Worm (Caenorhabditis elegans) whole organism, L4/young adult: ENCODE data around the gene H08J19.1.
A peak's percentile ranks its signal among the peaks of the same experiment; 100 is the strongest.

Experiments
- W03F9.2 ChIP-seq: fragments of 150-350 bp; optimal IDR thresholded peaks from 2 replicates; lab custom pipeline; 2014; ENCODE audit warnings: missing biosample characterization, missing genetic modification characterization
- dao-5 ChIP-seq: sonication (generic microtip); optimal IDR thresholded peaks from 2 replicates; lab custom pipeline; 2016; ENCODE audit warnings: missing genotype, missing genetic modification characterization, moderate library complexity, missing compliant biosample characterization
- him-1 ChIP-seq: sonication (generic microtip); optimal IDR thresholded peaks from 2 replicates; lab custom pipeline; 2016; ENCODE audit warnings: missing genotype, missing genetic modification reagents, missing genetic modification characterization, missing compliant biosample characterization

H08J19.1 gene

DNA sequence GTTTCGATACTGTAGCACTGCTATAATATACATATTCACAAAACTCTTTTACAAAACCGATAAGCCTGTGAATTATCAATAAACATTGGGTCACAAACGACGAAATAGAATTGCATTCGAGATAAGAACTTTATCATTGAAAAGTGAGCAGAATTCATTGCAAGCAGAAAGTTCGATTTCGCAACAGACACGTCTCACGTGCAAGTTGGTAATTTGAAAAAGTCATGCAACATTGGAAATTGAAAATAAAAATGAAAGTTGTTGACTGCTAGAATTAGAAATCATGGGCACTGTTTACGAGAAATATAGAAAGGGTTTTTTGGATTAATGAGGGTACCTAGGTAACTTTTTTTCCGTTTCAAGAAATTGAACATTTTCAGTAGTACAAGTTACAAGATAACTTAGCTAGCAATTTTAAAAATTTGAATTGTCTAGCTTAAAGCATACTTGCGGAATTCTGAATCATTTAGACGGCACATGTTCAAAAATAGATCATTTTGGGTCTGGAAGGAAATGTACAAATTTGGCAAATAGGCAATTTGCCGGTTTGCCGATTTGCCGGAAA lies 32.1 kb upstream of the H08J19.1 start:
- TF ChIP-seq W03F9.2 = peak; percentile 74
- no peak for TF ChIP-seq dao-5
- peak; percentile 10 for TF ChIP-seq him-1

DNA sequence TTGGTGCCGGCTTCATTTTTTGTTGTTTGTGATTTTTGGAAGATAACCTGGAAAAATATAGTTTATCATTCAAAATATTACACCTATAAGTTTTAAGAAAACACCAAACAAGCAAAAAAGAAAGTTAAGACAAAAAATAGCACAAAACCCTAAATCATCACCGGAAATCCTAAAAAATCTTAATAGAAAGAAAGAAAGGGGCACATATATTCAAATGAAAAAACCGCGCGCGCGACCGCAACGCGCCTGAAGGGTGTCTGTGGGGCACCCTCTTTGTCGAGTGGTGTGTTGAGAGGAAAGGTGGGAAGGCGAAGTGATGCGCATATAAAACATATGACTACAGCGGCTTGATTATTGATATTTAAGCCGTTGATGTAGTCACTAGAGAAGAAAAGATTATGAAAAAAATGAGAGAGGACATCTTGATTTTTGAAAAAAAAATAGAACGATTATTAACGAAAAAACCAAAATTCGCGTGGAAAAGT lies 29.0 kb upstream of the H08J19.1 start, which contains the start of gene K09E9.3:
TSS of gene K09E9.3 (minus strand) at position 51 of the 485 bp plus-strand sequence.
- TF ChIP-seq dao-5 (no peak), W03F9.2 (no peak), him-1 (no peak)

DNA sequence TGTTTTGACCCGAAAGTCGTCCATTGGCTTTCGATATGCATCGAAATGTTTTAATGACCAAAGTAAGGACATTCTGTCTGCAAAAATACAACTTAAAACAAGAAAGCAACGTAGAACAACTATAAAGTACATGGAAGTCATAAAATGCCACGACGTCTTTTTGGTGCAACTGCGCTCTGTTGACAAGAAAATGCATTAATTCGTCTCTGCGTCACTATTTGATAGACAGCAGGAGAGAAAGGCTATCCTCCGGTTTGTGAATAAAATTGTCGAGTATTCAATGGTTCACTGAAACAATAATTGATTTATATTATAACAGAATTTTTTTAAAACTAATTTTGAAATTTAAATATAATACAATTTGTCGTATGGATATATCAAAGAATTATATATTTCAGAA lies 26.3 kb upstream of the H08J19.1 start, which contains the start of gene ergi-3:
TSS of gene ergi-3 (minus strand) at position 311 of the 400 bp plus-strand sequence.
- TF ChIP-seq dao-5 (no peak), him-1 (no peak), W03F9.2 (peak; percentile 77)

DNA sequence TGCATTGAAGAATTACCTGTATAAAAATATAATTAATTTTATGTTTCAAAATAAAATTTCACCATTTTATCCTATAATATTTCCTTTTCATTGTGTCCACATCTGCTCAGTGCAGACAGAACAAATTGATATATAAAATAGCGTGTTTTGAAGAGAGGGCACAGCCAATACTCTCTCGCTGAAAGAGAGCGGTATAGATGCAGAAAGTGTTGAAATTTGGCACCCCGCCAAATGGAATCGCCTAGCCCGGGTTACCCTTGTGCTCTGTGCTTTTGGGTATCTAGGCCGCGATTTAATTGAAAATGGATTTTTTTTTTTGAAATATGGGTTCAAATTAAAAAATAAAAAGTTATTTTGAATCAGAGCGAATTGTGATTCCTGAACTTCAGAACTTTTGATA lies 25.6 kb upstream of the H08J19.1 start:
- TF ChIP-seq dao-5 = no peak
- no peak for TF ChIP-seq him-1
- no peak for TF ChIP-seq W03F9.2

DNA sequence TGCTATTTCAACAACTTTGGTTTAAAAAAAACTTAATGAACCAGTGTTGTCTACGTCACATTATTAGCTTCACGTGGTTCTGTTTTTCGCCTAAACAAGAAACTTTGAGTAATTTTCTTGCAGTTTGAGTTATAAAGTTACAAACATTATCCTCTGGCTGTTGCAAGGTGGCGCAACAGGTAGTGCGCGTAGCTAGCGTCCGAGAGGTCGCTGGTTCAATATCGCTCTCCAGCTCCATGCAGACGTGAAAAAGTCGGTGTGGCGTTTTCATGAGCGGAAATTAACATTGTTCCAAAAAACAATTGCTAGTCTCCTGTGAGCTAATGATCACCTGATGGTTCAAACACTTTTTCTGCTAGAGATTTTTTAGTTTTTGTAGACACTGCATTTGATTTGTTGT lies 23.5 kb upstream of the H08J19.1 start:
- TF ChIP-seq dao-5 (peak; percentile 45), him-1 (no peak)

DNA sequence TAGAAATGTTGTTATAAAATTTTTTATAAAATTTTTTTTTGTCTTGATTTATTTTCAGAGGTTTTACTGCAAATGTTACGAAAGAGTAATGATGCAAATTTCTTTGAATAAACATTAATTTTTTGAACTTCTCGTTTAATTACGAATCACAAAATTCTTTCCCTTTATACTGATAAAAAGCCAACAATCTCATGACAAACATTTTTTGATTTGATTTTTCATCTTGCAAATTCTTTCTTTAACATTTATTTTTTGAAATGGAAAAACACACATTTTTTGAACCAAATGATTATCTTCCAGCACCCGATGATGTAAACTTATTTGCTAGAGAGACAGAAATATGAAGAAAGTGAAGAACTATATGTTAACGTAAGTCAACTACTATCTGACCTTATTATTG lies 22.5 kb upstream of the H08J19.1 start, which contains the start of gene K09E9.1:
TSS of gene K09E9.1 (plus strand) at position 301 of the 400 bp plus-strand sequence.
- TF ChIP-seq dao-5 (no peak), him-1 (no peak)

DNA sequence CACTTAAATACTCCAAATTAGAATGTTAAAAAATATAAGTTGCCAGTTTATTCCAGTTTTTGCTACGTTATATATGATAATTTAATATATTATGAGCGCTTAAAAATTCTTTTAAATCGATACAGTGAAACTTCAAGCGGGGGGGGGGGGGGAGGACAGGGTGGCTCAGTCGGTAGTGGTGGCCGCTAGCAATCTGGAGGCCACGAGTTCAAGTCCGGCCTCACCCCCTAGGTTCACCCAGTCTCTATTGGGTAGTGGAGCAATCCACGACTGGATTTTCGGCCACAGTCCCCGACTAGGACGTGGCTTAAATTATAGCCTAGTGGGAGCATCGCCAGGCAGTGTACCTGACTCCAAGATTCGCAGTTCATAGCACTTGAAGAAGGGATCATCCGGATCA lies 21.7 kb upstream of the H08J19.1 start:
- TF ChIP-seq W03F9.2 (no peak), him-1 (no peak), dao-5 (no peak)

DNA sequence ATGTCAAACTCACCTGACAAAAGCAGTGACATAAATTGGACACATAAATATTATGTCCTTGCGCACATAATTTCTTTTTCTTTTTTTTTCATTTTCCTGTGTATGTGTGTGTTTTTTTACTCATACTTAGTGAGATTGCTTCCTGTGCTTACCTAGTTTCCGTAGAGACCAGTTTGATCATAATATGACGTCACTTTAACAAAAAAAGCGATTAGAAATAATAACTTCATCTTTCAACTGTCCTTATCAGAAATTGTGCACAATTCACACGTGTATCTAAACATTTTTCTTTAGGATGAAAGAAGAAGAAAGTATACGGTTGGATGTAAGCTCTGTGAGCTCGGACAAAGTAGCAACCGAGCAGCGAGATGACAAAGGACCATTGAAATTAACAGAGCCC lies 20.7 kb upstream of the H08J19.1 start:
- TF ChIP-seq dao-5 (no peak), W03F9.2 (no peak), him-1 (no peak)

DNA sequence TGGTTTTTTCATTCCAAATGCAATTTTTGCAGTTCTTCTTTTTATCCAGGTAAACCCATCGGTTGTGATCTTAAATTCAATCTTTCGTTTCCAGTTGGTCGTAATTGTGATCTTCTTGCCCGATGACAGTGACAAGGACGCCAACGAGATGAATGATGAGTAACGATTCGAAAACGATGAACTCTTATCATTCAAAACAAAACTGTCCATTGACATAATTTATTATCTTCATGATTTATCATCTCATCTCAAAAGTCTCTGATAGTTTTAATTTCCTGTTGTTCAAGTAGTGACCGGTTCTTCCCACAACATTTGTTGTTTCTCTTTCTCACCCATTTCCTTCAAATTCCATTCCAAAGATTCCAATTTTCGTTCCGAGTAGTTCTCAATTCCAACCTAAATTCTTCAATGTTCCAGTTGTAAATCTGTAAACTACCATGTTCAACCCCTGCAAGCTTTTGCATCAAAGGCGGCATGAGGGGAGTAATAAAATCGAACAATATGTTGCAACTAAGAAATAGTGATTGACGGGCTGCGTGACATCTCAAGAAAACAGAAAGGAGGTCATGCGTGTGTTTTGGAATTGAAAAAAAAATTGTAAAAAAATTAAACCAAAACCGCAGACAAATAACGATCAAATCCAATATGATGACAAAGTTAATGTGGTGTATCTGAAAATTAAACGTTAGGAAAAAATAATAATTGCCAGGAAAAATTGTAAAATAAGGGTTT lies 16.5 kb upstream of the H08J19.1 start:
- TF ChIP-seq W03F9.2 (no peak), dao-5 (no peak), him-1 (no peak)

DNA sequence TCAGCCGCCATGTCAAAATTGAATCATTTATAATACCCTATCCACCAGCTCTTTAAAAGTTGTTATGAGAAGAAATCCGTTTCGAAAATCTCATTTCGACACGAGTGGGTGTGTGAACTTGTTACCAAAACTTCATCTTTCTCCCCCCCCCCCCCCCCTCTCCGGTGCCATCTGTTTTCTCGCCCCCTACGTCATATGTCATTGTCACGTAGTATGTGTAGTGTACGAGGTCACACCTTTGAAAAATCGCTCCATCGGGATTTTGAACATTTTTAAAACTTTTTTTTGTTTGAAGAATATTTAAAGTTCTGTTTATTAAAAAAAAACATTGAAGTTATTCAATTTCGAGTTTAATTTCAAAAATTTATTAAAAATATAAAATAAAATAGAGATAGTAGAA lies 14.9 kb upstream of the H08J19.1 start:
- no peak for TF ChIP-seq dao-5
- TF ChIP-seq him-1 = no peak
- no peak for TF ChIP-seq W03F9.2

DNA sequence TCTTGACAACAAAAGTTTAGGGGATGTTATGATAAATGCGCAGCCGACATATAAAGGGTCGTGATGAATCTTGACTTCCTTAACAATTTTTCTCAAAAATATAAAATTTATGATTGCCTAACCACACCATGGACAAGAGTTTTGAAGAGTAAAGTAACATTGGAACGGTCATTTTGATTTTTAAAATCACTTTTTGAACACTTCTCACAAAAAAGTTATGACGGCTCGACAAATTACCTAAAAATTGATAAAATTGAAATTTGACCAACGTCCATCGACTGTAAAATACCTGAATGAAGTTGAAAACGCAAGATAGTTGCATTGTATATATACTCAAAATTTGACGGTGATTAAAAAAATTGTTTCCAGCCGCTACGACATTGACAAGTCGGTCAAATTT lies 13.8 kb upstream of the H08J19.1 start:
- no peak for TF ChIP-seq him-1
- TF ChIP-seq dao-5 = no peak
- TF ChIP-seq W03F9.2 = no peak

DNA sequence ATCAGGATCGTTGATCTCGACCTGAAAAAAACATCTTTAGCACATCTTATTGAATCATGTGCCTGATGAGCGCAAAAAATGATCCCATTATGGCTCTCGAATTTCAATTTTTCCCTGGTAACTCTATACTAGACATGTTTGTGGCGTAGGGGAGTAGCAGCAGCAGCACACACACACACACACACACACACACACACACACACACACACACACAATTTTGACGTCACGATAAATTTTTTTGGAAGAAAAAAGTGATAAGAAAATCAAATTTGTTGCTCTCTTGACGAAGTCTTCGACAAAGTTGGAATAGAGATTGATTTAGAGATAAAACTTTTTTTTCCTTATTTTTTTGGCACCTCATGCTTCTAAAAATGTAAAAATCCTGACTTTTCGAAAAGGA lies 13.1 kb upstream of the H08J19.1 start:
- TF ChIP-seq him-1 (no peak), dao-5 (no peak), W03F9.2 (no peak)

DNA sequence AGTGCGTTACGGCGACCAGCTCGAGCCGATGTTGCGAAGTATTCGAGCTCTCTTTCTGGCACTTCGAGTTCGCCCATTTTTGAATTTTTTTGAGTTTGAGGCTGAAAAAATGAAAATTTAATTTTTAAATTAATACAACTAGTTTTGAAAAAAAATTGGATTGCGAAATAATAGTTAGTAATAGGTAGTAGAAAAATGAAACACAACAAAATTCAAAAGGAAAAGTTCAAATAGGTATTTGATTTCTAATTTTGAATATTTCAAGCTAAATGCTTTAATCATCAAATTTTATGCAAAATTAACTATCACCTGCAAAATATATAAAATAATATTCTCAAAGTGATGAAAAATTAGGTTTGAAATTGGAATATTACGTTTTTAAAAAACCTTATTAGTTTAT lies 12.4 kb upstream of the H08J19.1 start, which contains the start of gene K09E9.4:
TSS of gene K09E9.4 (minus strand) at position 101 of the 400 bp plus-strand sequence.
- TF ChIP-seq dao-5 (no peak), him-1 (no peak), W03F9.2 (no peak)

DNA sequence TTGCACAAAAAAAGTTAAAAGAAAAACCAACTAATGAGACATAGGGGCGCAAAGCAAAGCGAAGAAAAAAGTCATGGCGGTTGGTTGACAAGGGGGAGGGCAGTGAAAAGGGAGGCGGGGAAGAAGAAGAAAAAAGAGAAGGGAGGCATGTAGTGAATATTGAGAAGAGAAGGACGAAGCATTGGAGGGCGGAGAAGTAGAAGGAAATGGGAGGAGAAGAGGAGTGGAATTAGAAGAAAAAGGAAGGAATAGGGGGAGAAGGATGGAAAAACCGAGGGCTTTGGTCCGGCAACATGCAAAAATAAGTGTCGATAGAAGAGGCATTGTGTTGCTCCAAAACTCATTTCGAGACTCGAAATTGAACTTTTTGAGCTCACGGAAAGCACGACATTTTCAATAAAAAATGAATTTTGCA lies 11.9 kb upstream of the H08J19.1 start:
- TF ChIP-seq him-1 (no peak), W03F9.2 (no peak), dao-5 (no peak)

DNA sequence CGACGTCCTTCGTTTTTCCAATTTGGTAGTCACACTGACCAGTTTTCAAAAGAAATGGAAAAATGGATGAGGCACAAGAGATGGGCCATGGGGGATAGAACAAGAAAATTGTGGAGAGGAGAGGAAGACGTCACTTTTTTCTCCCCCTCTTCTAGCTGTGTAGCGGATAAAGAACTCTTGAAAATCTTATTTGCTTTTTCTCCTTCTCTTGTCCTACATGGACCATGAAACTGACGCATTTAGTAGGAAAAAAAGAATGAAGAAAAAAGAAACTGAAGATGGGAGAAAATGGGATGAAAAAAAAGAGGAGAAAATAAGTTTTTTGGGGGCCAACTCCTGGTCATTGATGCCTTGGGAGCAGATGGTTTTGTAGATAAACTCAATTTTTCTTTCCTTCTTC lies 8.8 kb upstream of the H08J19.1 start:
- TF ChIP-seq dao-5 (no peak), him-1 (peak; percentile 57)

DNA sequence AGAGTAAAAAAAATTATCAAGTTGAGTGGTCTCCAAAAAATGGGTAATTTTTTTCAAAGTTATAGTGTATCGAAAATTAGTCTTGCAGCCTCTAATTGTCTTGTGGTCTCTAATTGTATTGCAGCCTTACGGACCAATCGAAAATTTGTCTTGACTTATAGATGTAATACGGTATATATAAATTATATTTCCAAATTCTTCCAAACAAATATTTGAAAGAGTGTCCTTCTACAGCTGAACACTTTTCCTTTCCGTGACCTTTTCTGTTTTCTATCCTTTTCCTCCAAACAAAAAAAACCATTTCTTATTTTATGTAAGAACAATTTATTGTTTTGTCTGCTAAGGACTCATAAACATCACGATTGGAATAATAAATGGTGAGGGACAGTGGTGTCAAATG lies 2.1 kb upstream of the H08J19.1 start, which contains the start of gene K09E9.7:
TSS of gene K09E9.7 (plus strand) at position 301 of the 400 bp plus-strand sequence.
- TF ChIP-seq W03F9.2 (no peak), dao-5 (no peak), him-1 (no peak)
